Worm (Caenorhabditis elegans) whole organism, L4/young adult: ENCODE data around the gene str-255.

ENCODE experiments used
- dao-5 ChIP-seq: sonication (generic microtip); optimal IDR thresholded peaks from 2 replicates; lab custom pipeline; 2016; ENCODE audit warnings: missing genotype, missing genetic modification characterization, moderate library complexity, missing compliant biosample characterization
- him-1 ChIP-seq: sonication (generic microtip); optimal IDR thresholded peaks from 2 replicates; lab custom pipeline; 2016; ENCODE audit warnings: missing genotype, missing genetic modification reagents, missing genetic modification characterization, missing compliant biosample characterization

ce11 chrV:2159331-2159730, 4.3 kb downstream of the str-255 start, which contains the start of gene C45H4.14:
- TF ChIP-seq dao-5 (tag; lab: Kevin White, UChicago) (no peak), him-1 (no peak)
